Fruit fly (Drosophila melanogaster) whole organism, pupa: ENCODE results near the gene Ssl1.

ENCODE experiments used
- CG10348 ChIP-seq: fragments of 200-800 bp; sonication (Bioruptor generic); IDR thresholded peaks from 2 replicates; pipeline ENCODE4 v1.3.6; 2022; ENCODE audit warnings: missing biosample characterization, missing genetic modification characterization
- CG12605 ChIP-seq: fragments of 200-800 bp; sonication (Bioruptor generic); IDR thresholded peaks from 2 replicates; pipeline ENCODE4 v1.3.6; 2022; ENCODE audit warnings: missing biosample characterization, missing genetic modification characterization
- CG13204 ChIP-seq: fragments of 200-800 bp; sonication (Bioruptor generic); optimal IDR thresholded peaks from 2 replicates; lab custom pipeline; 2018; ENCODE audit warnings: missing biosample characterization, mild to moderate bottlenecking, missing genetic modification characterization, moderate library complexity
- CG14655 ChIP-seq: fragments of 200-800 bp; sonication (Bioruptor generic); optimal IDR thresholded peaks from 3 replicates; lab custom pipeline; 2017; ENCODE audit warnings: mild to moderate bottlenecking, missing biosample characterization, missing genetic modification reagents, missing genetic modification characterization
- CG15710 ChIP-seq: fragments of 200-800 bp; sonication (Bioruptor generic); optimal IDR thresholded peaks from 2 replicates; lab custom pipeline; 2018; ENCODE audit warnings: missing biosample characterization, mild to moderate bottlenecking, missing genetic modification characterization, moderate library complexity
- CG17806 ChIP-seq: fragments of 200-800 bp; sonication (Bioruptor generic); optimal IDR thresholded peaks from 2 replicates; lab custom pipeline; 2018; ENCODE audit warnings: missing biosample characterization, mild to moderate bottlenecking, missing genetic modification characterization, moderate library complexity
- CG32121 ChIP-seq: fragments of 200-800 bp; sonication (Bioruptor generic); IDR thresholded peaks from 2 replicates; pipeline ENCODE4 v1.3.6; 2022; ENCODE audit warnings: missing biosample characterization, missing genetic modification characterization
- CG34367 ChIP-seq: fragments of 200-800 bp; sonication (Bioruptor generic); optimal IDR thresholded peaks from 2 replicates; lab custom pipeline; 2018; ENCODE audit warnings: missing biosample characterization, mild to moderate bottlenecking, missing genetic modification characterization
- CG4496 ChIP-seq: fragments of 200-800 bp; sonication (Bioruptor generic); IDR thresholded peaks from 3 replicates; pipeline ENCODE4 v1.3.6; 2022; ENCODE audit warnings: missing biosample characterization, missing genetic modification characterization
- CG8159 ChIP-seq: fragments of 200-800 bp; sonication (Bioruptor generic); optimal IDR thresholded peaks from 3 replicates; lab custom pipeline; 2018; ENCODE audit warnings: missing biosample characterization, mild to moderate bottlenecking, missing genetic modification characterization, moderate library complexity
- CG8301 ChIP-seq: fragments of 200-800 bp; sonication (Bioruptor generic); optimal IDR thresholded peaks from 2 replicates; lab custom pipeline; 2018; ENCODE audit warnings: missing biosample characterization, mild to moderate bottlenecking, missing genetic modification characterization
- CG9948 ChIP-seq: fragments of 200-800 bp; sonication (Bioruptor generic); optimal IDR thresholded peaks from 2 replicates; lab custom pipeline; 2018; ENCODE audit warnings: missing biosample characterization, mild to moderate bottlenecking, missing genetic modification characterization, moderate library complexity
- D1 ChIP-seq: fragments of 200-800 bp; sonication (Bioruptor generic); optimal IDR thresholded peaks from 2 replicates; lab custom pipeline; 2018; ENCODE audit warnings: missing biosample characterization, mild to moderate bottlenecking, missing genetic modification characterization, moderate library complexity
- EcR ChIP-seq: fragments of 200-800 bp; sonication (Bioruptor generic); optimal IDR thresholded peaks from 3 replicates; lab custom pipeline; 2019; ENCODE audit warnings: missing biosample characterization, missing genetic modification characterization, mild to moderate bottlenecking, moderate library complexity, missing genetic modification reagents
- Ets98B ChIP-seq: fragments of 200-800 bp; sonication (Bioruptor generic); IDR thresholded peaks from 2 replicates; pipeline ENCODE4 v1.3.6; 2022; ENCODE audit warnings: missing biosample characterization, missing genetic modification characterization
- Pif1A ChIP-seq: fragments of 200-800 bp; sonication (Bioruptor generic); optimal IDR thresholded peaks from 3 replicates; lab custom pipeline; 2016; ENCODE audit warnings: missing biosample characterization, missing genetic modification characterization
- Pif1B ChIP-seq: fragments of 200-800 bp; sonication (Bioruptor generic); optimal IDR thresholded peaks from 3 replicates; lab custom pipeline; 2016; ENCODE audit warnings: missing biosample characterization, missing genetic modification characterization
- Snoo ChIP-seq: fragments of 200-800 bp; sonication (Bioruptor generic); optimal IDR thresholded peaks from 3 replicates; lab custom pipeline; 2017; ENCODE audit warnings: missing biosample characterization, mild to moderate bottlenecking, missing genetic modification characterization, inconsistent platforms
- fd96Ca ChIP-seq: fragments of 200-800 bp; sonication (Bioruptor generic); IDR thresholded peaks from 3 replicates; pipeline ENCODE4 v1.3.6; 2022; ENCODE audit warnings: missing biosample characterization, missing genetic modification characterization
- gl ChIP-seq: fragments of 200-800 bp; sonication (Bioruptor generic); optimal IDR thresholded peaks from 2 replicates; lab custom pipeline; 2018; ENCODE audit warnings: missing biosample characterization, mild to moderate bottlenecking, missing genetic modification characterization
- rn ChIP-seq: fragments of 200-800 bp; sonication (Bioruptor generic); IDR thresholded peaks from 2 replicates; pipeline ENCODE4 v1.3.6; 2022; ENCODE audit warnings: missing biosample characterization, missing genetic modification characterization

Gene Ssl1

DNA sequence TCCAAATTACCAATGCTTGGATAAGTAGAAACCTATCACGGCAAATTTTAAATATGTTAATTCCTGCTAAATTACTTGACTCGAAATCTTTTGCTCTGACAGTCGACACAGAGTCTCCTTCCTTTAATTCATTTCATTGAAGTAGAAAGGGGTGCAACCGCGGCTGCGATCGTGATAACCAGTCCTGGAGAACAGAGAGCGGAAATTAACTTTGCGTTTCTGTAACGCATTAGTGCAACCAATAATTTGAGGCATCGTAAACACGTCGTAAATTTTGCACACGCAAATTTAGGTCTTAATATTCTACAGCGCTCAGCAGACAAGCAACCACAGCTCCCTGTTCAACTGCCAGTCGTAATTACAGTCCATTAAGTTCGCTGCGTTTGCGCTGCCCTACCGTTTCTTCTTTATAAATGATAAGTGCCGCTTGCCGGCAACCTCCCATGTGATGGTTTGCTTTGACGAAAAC lies 22.8 kb upstream of the Ssl1 start, which contains the start of gene CG32459:
Gene CG32459 (minus strand): TSS at position 51 of the 469 bp plus-strand sequence.
- no peak for TF ChIP-seq Pif1A
- no peak for TF ChIP-seq CG12605 (GFP tag; lab: Robert Waterston, UW)
- TF ChIP-seq CG15710 (tag; lab: Kevin White, UChicago) = no peak
- TF ChIP-seq CG14655 = no peak
- no peak for TF ChIP-seq CG13204 (GFP tag; lab: Kevin White, UChicago)
- no peak for TF ChIP-seq CG32121 (GFP tag; lab: Robert Waterston, UW)
- no peak for TF ChIP-seq CG9948
- no peak for TF ChIP-seq CG17806 (tag; lab: Kevin White, UChicago)
- no peak for TF ChIP-seq EcR (GFP tag; lab: Kevin White, UChicago)
- no peak for TF ChIP-seq Pif1B (GFP tag; lab: Kevin White, UChicago)
- TF ChIP-seq CG34367 (tag; lab: Kevin White, UChicago) = no peak
- no peak for TF ChIP-seq CG8159 (tag; lab: Kevin White, UChicago)
- no peak for TF ChIP-seq rn (GFP tag; lab: Robert Waterston, UW)

DNA sequence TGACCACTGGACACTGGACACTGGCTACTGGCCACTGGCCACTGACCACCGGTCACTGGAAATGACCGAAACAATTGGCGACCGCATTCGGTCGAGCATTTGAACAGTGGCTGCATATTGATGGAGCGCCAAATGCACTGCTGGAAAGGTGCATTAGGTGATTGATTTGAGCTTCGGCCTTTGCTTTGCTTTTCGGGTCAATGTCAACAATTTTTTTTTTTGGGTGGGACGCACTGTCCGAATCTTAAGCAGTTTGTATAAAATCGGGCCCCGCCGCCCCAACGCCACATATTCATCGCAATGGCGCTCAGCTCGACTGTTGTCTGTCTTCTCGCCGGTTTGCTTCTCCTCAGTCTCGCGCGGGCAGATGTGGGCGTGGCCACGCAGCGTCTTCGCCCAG lies 18.4 kb upstream of the Ssl1 start, which contains the start of gene CG13239:
Gene CG13239 (plus strand): TSS at position 301 of the 400 bp plus-strand sequence.
- TF ChIP-seq CG4496 (GFP tag; lab: Robert Waterston, UW) = no peak
- TF ChIP-seq CG8301 = no peak
- no peak for TF ChIP-seq fd96Ca
- no peak for TF ChIP-seq CG8159 (tag; lab: Kevin White, UChicago)
- TF ChIP-seq CG10348 (GFP tag; lab: Robert Waterston, UW) = no peak
- TF ChIP-seq CG32121 (GFP tag; lab: Robert Waterston, UW) = no peak
- TF ChIP-seq CG9948 = no peak
- no peak for TF ChIP-seq CG13204 (GFP tag; lab: Kevin White, UChicago)
- TF ChIP-seq rn (GFP tag; lab: Robert Waterston, UW) = no peak
- TF ChIP-seq CG15710 (tag; lab: Kevin White, UChicago) = no peak
- no peak for TF ChIP-seq CG14655
- TF ChIP-seq D1 (tag; lab: Kevin White, UChicago) = no peak
- TF ChIP-seq gl (tag; lab: Kevin White, UChicago) = no peak

DNA sequence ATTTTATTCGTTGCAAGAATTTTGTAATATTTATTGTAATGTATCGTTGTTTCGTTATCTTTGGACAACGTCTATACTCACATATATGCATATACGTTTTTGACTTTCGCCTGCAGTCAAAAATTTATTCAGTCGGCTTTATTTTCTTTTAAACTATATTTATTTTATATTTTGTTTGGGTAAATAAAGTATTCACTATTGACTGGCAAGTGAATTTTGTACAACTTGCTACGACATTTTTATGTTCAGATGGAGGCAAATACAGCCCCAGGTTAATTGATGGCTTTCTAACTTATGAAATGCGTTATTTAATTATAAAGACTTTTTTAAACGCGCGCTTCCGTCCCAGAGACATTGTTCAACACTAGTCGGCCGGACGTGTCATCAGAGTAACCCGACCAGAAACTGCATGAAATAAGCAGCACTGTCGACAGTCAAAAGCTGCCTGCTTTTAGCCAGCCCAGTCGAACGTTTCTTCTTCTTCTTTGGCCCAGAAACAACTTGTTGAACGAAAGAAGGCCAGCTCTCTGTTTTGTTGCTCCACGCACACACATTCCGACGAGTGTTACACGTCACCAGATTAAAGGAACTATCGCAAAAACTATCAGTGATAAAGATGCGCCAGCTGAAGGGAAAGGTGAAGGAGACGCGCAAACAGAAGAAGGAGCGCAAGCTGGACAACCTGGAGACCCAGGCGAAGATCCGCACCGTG lies 15.4 kb upstream of the Ssl1 start, which contains the start of gene CG33169:
Gene CG33169 (plus strand): TSS at position 498 of the 712 bp plus-strand sequence.
- peak; percentile 64 for TF ChIP-seq Ets98B (GFP tag; lab: Robert Waterston, UW)
- TF ChIP-seq Pif1A = peak; percentile 2
- peak; percentile 55 for TF ChIP-seq CG15710 (tag; lab: Kevin White, UChicago)
- TF ChIP-seq fd96Ca = peak; percentile 59; the same call in 1 of the 3 replicates
- no peak for TF ChIP-seq CG8301
- TF ChIP-seq CG34367 (tag; lab: Kevin White, UChicago) = no peak
- peak; percentile 15 for TF ChIP-seq Pif1B (GFP tag; lab: Kevin White, UChicago)
- peak; percentile 77 for TF ChIP-seq rn (GFP tag; lab: Robert Waterston, UW)
- TF ChIP-seq EcR (GFP tag; lab: Kevin White, UChicago) = peak; percentile 18
- TF ChIP-seq CG17806 (tag; lab: Kevin White, UChicago) = peak; percentile 40
- peak; percentile 82 for TF ChIP-seq CG4496 (GFP tag; lab: Robert Waterston, UW)
- TF ChIP-seq CG14655 = peak; percentile 12
- TF ChIP-seq CG10348 (GFP tag; lab: Robert Waterston, UW) = peak; percentile 43; the same call in 1 of the 2 replicates
- peak; percentile 91 for TF ChIP-seq CG12605 (GFP tag; lab: Robert Waterston, UW)
- peak; percentile 66 for TF ChIP-seq CG32121 (GFP tag; lab: Robert Waterston, UW)
- TF ChIP-seq Snoo (tag; lab: Kevin White, UChicago) = peak; percentile 74
- no peak for TF ChIP-seq CG9948
- TF ChIP-seq CG8159 (tag; lab: Kevin White, UChicago) = peak; percentile 15
- TF ChIP-seq gl (tag; lab: Kevin White, UChicago) = no peak
- no peak for TF ChIP-seq CG13204 (GFP tag; lab: Kevin White, UChicago)
- peak; percentile 42 for TF ChIP-seq D1 (tag; lab: Kevin White, UChicago)

dm6 chr3L:22864254-22865060 lies 14.4 kb upstream of the Ssl1 start, which contains the start of gene CG33170:
CG33170 (plus strand) TSS chr3L:22864600.
- peak; percentile 8 for TF ChIP-seq EcR (GFP tag; lab: Kevin White, UChicago)
- TF ChIP-seq CG4496 (GFP tag; lab: Robert Waterston, UW) = 0 out of 3 replicates have a peak, but pooled peaks have one; percentile 6
- 0 out of 3 replicates have a peak, but pooled peaks have one; percentile 52 for TF ChIP-seq fd96Ca
- peak; percentile 14 for TF ChIP-seq gl (tag; lab: Kevin White, UChicago)
- no peak for TF ChIP-seq Snoo (tag; lab: Kevin White, UChicago)

DNA sequence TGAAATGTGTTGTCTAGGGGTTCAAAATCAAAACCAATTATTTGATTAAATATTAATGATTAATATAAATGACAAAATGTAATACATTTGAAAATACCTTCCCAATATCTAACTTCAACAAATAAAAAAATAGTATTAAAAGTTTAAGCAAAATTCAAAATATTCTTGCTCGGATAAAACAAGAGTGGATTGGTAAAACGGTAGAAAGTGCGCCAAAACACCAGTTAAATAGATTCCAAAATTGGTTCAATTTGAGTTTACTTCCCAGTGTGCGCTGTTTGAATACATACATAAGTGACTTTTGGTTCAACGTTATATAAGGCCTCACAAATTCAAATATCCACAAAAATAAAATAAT lies 13.8 kb upstream of the Ssl1 start:
- TF ChIP-seq CG4496 (GFP tag; lab: Robert Waterston, UW) (peak; percentile 33; the same call in 2 of the 3 replicates), CG15710 (tag; lab: Kevin White, UChicago) (peak; percentile 64), D1 (tag; lab: Kevin White, UChicago) (no peak), CG12605 (GFP tag; lab: Robert Waterston, UW) (0 out of 2 replicates have a peak, but pooled peaks have one; percentile 25), Pif1A (peak; percentile 71), CG8301 (peak; percentile 63), CG13204 (GFP tag; lab: Kevin White, UChicago) (no peak), CG9948 (peak; percentile 54), CG8159 (tag; lab: Kevin White, UChicago) (peak; percentile 65), CG10348 (GFP tag; lab: Robert Waterston, UW) (no peak), CG32121 (GFP tag; lab: Robert Waterston, UW) (peak; percentile 74), Pif1B (GFP tag; lab: Kevin White, UChicago) (peak; percentile 84), CG17806 (tag; lab: Kevin White, UChicago) (peak; percentile 51), Snoo (tag; lab: Kevin White, UChicago) (peak; percentile 72)
